Fruit fly (Drosophila melanogaster) whole organism, prepupa: ENCODE data around the gene FarO.
A peak's percentile ranks its signal among the peaks of the same experiment; 100 is the strongest.

Experiments used
- Blimp-1 ChIP-seq: fragments of 200-800 bp; sonication (Bioruptor generic); optimal IDR thresholded peaks from 3 replicates; lab custom pipeline; 2017; ENCODE audit warnings: missing biosample characterization, missing genetic modification characterization, mild to moderate bottlenecking, moderate library complexity, missing genetic modification reagents
- CG10631 ChIP-seq: fragments of 200-800 bp; sonication (Bioruptor generic); optimal IDR thresholded peaks from 2 replicates; lab custom pipeline; 2016; ENCODE audit warnings: missing biosample characterization, missing genetic modification characterization
- CG10669 ChIP-seq: fragments of 200-800 bp; sonication (Bioruptor generic); optimal IDR thresholded peaks from 3 replicates; lab custom pipeline; 2018; ENCODE audit warnings: missing biosample characterization, mild to moderate bottlenecking, missing genetic modification characterization, moderate library complexity
- CG11294 ChIP-seq: fragments of 200-800 bp; sonication (Bioruptor generic); IDR thresholded peaks from 2 replicates; pipeline ENCODE4 v1.3.6; 2022; ENCODE audit warnings: missing biosample characterization, missing genetic modification characterization
- CG11762 ChIP-seq: fragments of 200-800 bp; sonication (Bioruptor generic); optimal IDR thresholded peaks from 3 replicates; lab custom pipeline; 2016; ENCODE audit warnings: missing biosample characterization, missing genetic modification characterization; ENCODE audit not compliant: insufficient read depth
- CG11902 ChIP-seq: fragments of 200-800 bp; sonication (Bioruptor generic); optimal IDR thresholded peaks from 3 replicates; lab custom pipeline; 2016; ENCODE audit warnings: missing biosample characterization, missing genetic modification characterization
- CG15336 ChIP-seq: fragments of 200-800 bp; sonication (Bioruptor generic); IDR thresholded peaks from 2 replicates; pipeline ENCODE4 v1.3.6; 2022; ENCODE audit warnings: missing biosample characterization, missing genetic modification characterization
- CG31627 ChIP-seq: fragments of 200-800 bp; sonication (Bioruptor generic); optimal IDR thresholded peaks from 3 replicates; lab custom pipeline; 2016; ENCODE audit warnings: missing biosample characterization, missing genetic modification characterization
- CG34406 ChIP-seq: fragments of 200-800 bp; sonication (Bioruptor generic); optimal IDR thresholded peaks from 3 replicates; lab custom pipeline; 2016; ENCODE audit warnings: missing biosample characterization, missing genetic modification characterization
- CG3919 ChIP-seq: fragments of 200-800 bp; sonication (Bioruptor generic); optimal IDR thresholded peaks from 3 replicates; lab custom pipeline; 2016; ENCODE audit warnings: missing biosample characterization, missing genetic modification characterization
- CG6276 ChIP-seq: fragments of 200-800 bp; sonication (Bioruptor generic); optimal IDR thresholded peaks from 2 replicates; lab custom pipeline; 2017; ENCODE audit warnings: missing biosample characterization, mild to moderate bottlenecking, missing genetic modification characterization
- CG6854 ChIP-seq: fragments of 200-800 bp; sonication (Bioruptor generic); optimal IDR thresholded peaks from 2 replicates; lab custom pipeline; 2017; ENCODE audit warnings: missing biosample characterization, mild to moderate bottlenecking, missing genetic modification characterization
- CG7368 ChIP-seq: fragments of 200-800 bp; sonication (Bioruptor generic); optimal IDR thresholded peaks from 3 replicates; lab custom pipeline; 2016; ENCODE audit warnings: missing biosample characterization, missing genetic modification characterization
- CG8319 ChIP-seq: fragments of 200-800 bp; sonication (Bioruptor generic); optimal IDR thresholded peaks from 3 replicates; lab custom pipeline; 2016; ENCODE audit warnings: missing biosample characterization, missing genetic modification characterization
- CG8632 ChIP-seq: fragments of 200-800 bp; sonication (Bioruptor generic); optimal IDR thresholded peaks from 3 replicates; lab custom pipeline; 2016; ENCODE audit warnings: missing biosample characterization, missing genetic modification characterization
- CG9139 ChIP-seq: fragments of 200-800 bp; sonication (Bioruptor generic); optimal IDR thresholded peaks from 3 replicates; lab custom pipeline; 2017; ENCODE audit warnings: missing biosample characterization, mild to moderate bottlenecking, missing genetic modification characterization
- Eip75B ChIP-seq: fragments of 200-800 bp; sonication (Bioruptor generic); optimal IDR thresholded peaks from 3 replicates; lab custom pipeline; 2016; ENCODE audit warnings: missing biosample characterization, missing genetic modification characterization
- Eip93F ChIP-seq: fragments of 200-800 bp; sonication (Bioruptor generic); optimal IDR thresholded peaks from 2 replicates; lab custom pipeline; 2016; ENCODE audit warnings: missing biosample characterization, mild to moderate bottlenecking, missing genetic modification characterization
- Ets21C ChIP-seq: fragments of 200-800 bp; sonication (Bioruptor generic); optimal IDR thresholded peaks from 3 replicates; lab custom pipeline; 2016; ENCODE audit warnings: missing biosample characterization, missing genetic modification characterization
- Ets96B ChIP-seq: fragments of 200-800 bp; optimal IDR thresholded peaks from 2 replicates; lab custom pipeline; 2019; ENCODE audit warnings: missing biosample characterization, mild to moderate bottlenecking, missing genetic modification characterization, moderate library complexity
- Gug ChIP-seq: fragments of 200-800 bp; sonication (Bioruptor generic); IDR thresholded peaks from 2 replicates; pipeline ENCODE4 v1.3.6; 2022; ENCODE audit warnings: missing biosample characterization, missing genetic modification characterization
- Hr38 ChIP-seq: sonication (Bioruptor generic); optimal IDR thresholded peaks from 2 replicates; lab custom pipeline; 2016; ENCODE audit warnings: missing biosample characterization, missing genetic modification characterization
- Hr39 ChIP-seq: fragments of 200-800 bp; sonication (Bioruptor generic); optimal IDR thresholded peaks from 2 replicates; lab custom pipeline; 2016; ENCODE audit warnings: missing biosample characterization, missing genetic modification characterization
- Hr4 ChIP-seq: fragments of 200-800 bp; sonication (Bioruptor generic); optimal IDR thresholded peaks from 3 replicates; lab custom pipeline; 2016; ENCODE audit warnings: missing biosample characterization, missing genetic modification characterization
- Lpt ChIP-seq: fragments of 200-800 bp; sonication (Bioruptor generic); optimal IDR thresholded peaks from 3 replicates; lab custom pipeline; 2016; ENCODE audit warnings: missing biosample characterization, missing genetic modification characterization
- Smox ChIP-seq: fragments of 200-800 bp; sonication (Bioruptor generic); optimal IDR thresholded peaks from 3 replicates; lab custom pipeline; 2016; ENCODE audit warnings: missing biosample characterization, missing genetic modification characterization
- Sox102F ChIP-seq: fragments of 200-800 bp; sonication (Bioruptor generic); optimal IDR thresholded peaks from 2 replicates; lab custom pipeline; 2016; ENCODE audit warnings: missing biosample characterization, mild to moderate bottlenecking, missing genetic modification characterization
- Sox15 ChIP-seq: fragments of 200-800 bp; sonication (Bioruptor generic); optimal IDR thresholded peaks from 3 replicates; lab custom pipeline; 2016; ENCODE audit warnings: missing biosample characterization, missing genetic modification characterization
- achi ChIP-seq: fragments of 200-800 bp; sonication (Bioruptor generic); optimal IDR thresholded peaks from 3 replicates; lab custom pipeline; 2016; ENCODE audit warnings: missing biosample characterization, missing genetic modification characterization
- cyc ChIP-seq: fragments of 200-800 bp; sonication (Bioruptor generic); optimal IDR thresholded peaks from 3 replicates; lab custom pipeline; 2016; ENCODE audit warnings: missing biosample characterization, missing genetic modification characterization
- dac ChIP-seq: fragments of 200-800 bp; sonication (Bioruptor generic); optimal IDR thresholded peaks from 2 replicates; lab custom pipeline; 2017; ENCODE audit warnings: missing biosample characterization, mild to moderate bottlenecking, missing genetic modification characterization
- dsx ChIP-seq: fragments of 200-800 bp; optimal IDR thresholded peaks from 3 replicates; lab custom pipeline; 2019; ENCODE audit warnings: missing biosample characterization, mild to moderate bottlenecking, missing genetic modification characterization, moderate library complexity; ENCODE audit not compliant: poor library complexity, severe bottlenecking
- eg ChIP-seq: fragments of 200-800 bp; sonication (Bioruptor generic); IDR thresholded peaks from 3 replicates; pipeline ENCODE4 v1.3.6; 2022; ENCODE audit warnings: missing biosample characterization, missing genetic modification characterization
- esn ChIP-seq: fragments of 200-800 bp; sonication (Bioruptor generic); optimal IDR thresholded peaks from 2 replicates; lab custom pipeline; 2016; ENCODE audit warnings: missing biosample characterization, mild to moderate bottlenecking, missing genetic modification characterization, moderate library complexity
- fkh ChIP-seq: fragments of 200-800 bp; sonication (Bioruptor generic); optimal IDR thresholded peaks from 3 replicates; lab custom pipeline; 2017; ENCODE audit warnings: missing biosample characterization, mild to moderate bottlenecking, missing genetic modification characterization, moderate library complexity
- lz ChIP-seq: fragments of 200-800 bp; sonication (Bioruptor generic); optimal IDR thresholded peaks from 3 replicates; lab custom pipeline; 2016; ENCODE audit warnings: missing biosample characterization, missing genetic modification characterization
- net ChIP-seq: fragments of 200-800 bp; sonication (Bioruptor generic); optimal IDR thresholded peaks from 3 replicates; lab custom pipeline; 2016; ENCODE audit warnings: missing biosample characterization, missing genetic modification characterization
- pdm3 ChIP-seq: fragments of 200-800 bp; sonication (Bioruptor generic); optimal IDR thresholded peaks from 3 replicates; lab custom pipeline; 2016; ENCODE audit warnings: missing biosample characterization, missing genetic modification characterization
- ss ChIP-seq, 2 experiments: fragments of 200-800 bp; sonication (Bioruptor generic); optimal IDR thresholded peaks; 2 replicates in 1 of 2; 3 replicates in 1 of 2; lab custom pipeline; 2017 to 2018; ENCODE audit warnings: mild to moderate bottlenecking in 2 of 2, missing biosample characterization in 2 of 2, missing genetic modification characterization in 2 of 2, moderate library complexity in 1 of 2
- svp ChIP-seq: fragments of 200-800 bp; sonication (Bioruptor generic); peaks from one replicate; lab custom pipeline; 2016; ENCODE audit warnings: missing biosample characterization, missing genetic modification characterization
- topi ChIP-seq: fragments of 200-800 bp; sonication (Bioruptor generic); optimal IDR thresholded peaks from 3 replicates; lab custom pipeline; 2016; ENCODE audit warnings: missing biosample characterization, missing genetic modification characterization
- vri ChIP-seq: fragments of 200-800 bp; sonication (Bioruptor generic); optimal IDR thresholded peaks from 3 replicates; lab custom pipeline; 2016; ENCODE audit warnings: missing biosample characterization, mild to moderate bottlenecking, missing genetic modification characterization

Gene FarO

dm6 chrX:2222181-2222790, 18.6 kb upstream of the FarO start, which contains the start of gene Vinc (continued):
- TF ChIP-seq CG6276 (GFP tag; lab: Kevin White, UChicago) (peak; percentile 91), CG11762 (peak; percentile 91), CG11902 (GFP tag; lab: Kevin White, UChicago) (peak; percentile 79), Gug (GFP tag; lab: Robert Waterston, UW) (peak; percentile 82), Sox15 (GFP tag; lab: Kevin White, UChicago) (peak; percentile 67), CG15336 (GFP tag; lab: Robert Waterston, UW) (peak; percentile 77), CG10631 (GFP tag; lab: Kevin White, UChicago) (no peak), CG34406 (peak; percentile 73), CG9139 (GFP tag; lab: Kevin White, UChicago) (peak; percentile 75), esn (peak; percentile 84), net (GFP tag; lab: Kevin White, UChicago) (peak; percentile 89), CG3919 (GFP tag; lab: Kevin White, UChicago) (peak; percentile 90), Ets21C (peak; percentile 68), CG10669 (peak; percentile 93), Eip93F (GFP tag; lab: Kevin White, UChicago) (peak; percentile 85), vri (GFP tag; lab: Kevin White, UChicago) (peak; percentile 56), fkh (GFP tag; lab: Kevin White, UChicago) (peak; percentile 95), Lpt (GFP tag; lab: Kevin White, UChicago) (peak; percentile 70), ss (GFP tag; optimal IDR thresholded peaks at IDR 0.05; lab: Kevin White, UChicago) (peak; percentile 89 to 93), Smox (GFP tag; lab: Kevin White, UChicago) (no peak), CG8319 (peak; percentile 85), pdm3 (GFP tag; lab: Kevin White, UChicago) (no peak), dsx (GFP tag; lab: Kevin White, UChicago) (peak; percentile 89), CG31627 (GFP tag; lab: Kevin White, UChicago) (peak; percentile 74), dac (GFP tag; lab: Kevin White, UChicago) (peak; percentile 58), cyc (GFP tag; lab: Kevin White, UChicago) (peak; percentile 88), Hr4 (GFP tag; lab: Kevin White, UChicago) (no peak), Hr38 (no peak), eg (peak; percentile 86), CG11294 (GFP tag; lab: Robert Waterston, UW) (peak; percentile 66; the same call in 1 of the 2 replicates), achi (GFP tag; lab: Kevin White, UChicago) (no peak), lz (GFP tag; lab: Kevin White, UChicago) (peak; percentile 77), topi (GFP tag; lab: Kevin White, UChicago) (peak; percentile 90), Sox102F (GFP tag; lab: Kevin White, UChicago) (no peak), CG7368 (peak; percentile 93)

dm6 chrX:2221598-2221997, 17.9 kb upstream of the FarO start:
- TF ChIP-seq Ets21C (no peak), Blimp-1 (GFP tag; lab: Kevin White, UChicago) (no peak), svp (GFP tag; lab: Kevin White, UChicago) (no peak), CG8632 (no peak), Ets96B (tag; lab: Kevin White, UChicago) (no peak), Sox15 (GFP tag; lab: Kevin White, UChicago) (no peak), Eip75B (no peak), CG7368 (no peak), Hr39 (no peak), CG3919 (GFP tag; lab: Kevin White, UChicago) (no peak), CG6854 (no peak), esn (no peak), CG10631 (GFP tag; lab: Kevin White, UChicago) (no peak), CG15336 (GFP tag; lab: Robert Waterston, UW) (no peak)
